Fruit fly (Drosophila melanogaster) whole organism, wandering third instar larva: ENCODE results near the gene CG10185.

Source experiments
- Abd-B ChIP-seq: fragments of >200 bp; optimal IDR thresholded peaks from 2 replicates; lab custom pipeline; 2017; ENCODE audit warnings: missing biosample characterization, missing genetic modification characterization
- CG32264 ChIP-seq: fragments of 200-800 bp; sonication (Bioruptor generic); optimal IDR thresholded peaks from 2 replicates; lab custom pipeline; 2016; ENCODE audit warnings: missing biosample characterization, missing genetic modification characterization
- CG9705 ChIP-seq: fragments of 200-800 bp; sonication (Bioruptor generic); optimal IDR thresholded peaks from 2 replicates; lab custom pipeline; 2018; ENCODE audit warnings: missing biosample characterization, mild to moderate bottlenecking, missing genetic modification characterization
- CrebA ChIP-seq: fragments of 200-800 bp; sonication (Bioruptor generic); optimal IDR thresholded peaks from 2 replicates; lab custom pipeline; 2016; ENCODE audit warnings: missing biosample characterization, mild to moderate bottlenecking, missing genetic modification characterization, borderline replicate concordance
- Dfd ChIP-seq: fragments of >200 bp; optimal IDR thresholded peaks from 2 replicates; lab custom pipeline; 2017; ENCODE audit warnings: missing biosample characterization, missing genetic modification characterization
- Dif ChIP-seq: fragments of 200-275, 200-300 bp; sonication (Bioruptor generic); optimal IDR thresholded peaks from 2 replicates; lab custom pipeline; 2018; ENCODE audit warnings: missing biosample characterization, missing genetic modification characterization; ENCODE audit not compliant: partially characterized antibody
- GATAd ChIP-seq: sonication (Bioruptor generic); optimal IDR thresholded peaks from 2 replicates; lab custom pipeline; 2016; ENCODE audit warnings: missing biosample characterization, missing genetic modification characterization
- HLH106 ChIP-seq: fragments of 200-800 bp; optimal IDR thresholded peaks from 3 replicates; lab custom pipeline; 2019; ENCODE audit warnings: missing biosample characterization, mild to moderate bottlenecking, missing genetic modification characterization, moderate library complexity
- Hnf4 ChIP-seq: fragments of 200-800 bp; sonication (Bioruptor generic); optimal IDR thresholded peaks from 2 replicates; lab custom pipeline; 2016; ENCODE audit warnings: missing biosample characterization, mild to moderate bottlenecking, missing genetic modification characterization
- Hr78 ChIP-seq: fragments of >200 bp; optimal IDR thresholded peaks from 2 replicates; lab custom pipeline; 2017; ENCODE audit warnings: missing biosample characterization, missing genetic modification characterization
- Hr83 ChIP-seq: fragments of 200-300 bp; sonication (Bioruptor generic); optimal IDR thresholded peaks from 2 replicates; lab custom pipeline; 2016; ENCODE audit warnings: missing biosample characterization, mild to moderate bottlenecking, missing genetic modification characterization, moderate library complexity; ENCODE audit not compliant: poor library complexity, severe bottlenecking
- Jra ChIP-seq: sonication (Bioruptor generic); optimal IDR thresholded peaks from 2 replicates; lab custom pipeline; 2016; ENCODE audit warnings: missing biosample characterization, missing genetic modification characterization
- Mio ChIP-seq: sonication (Bioruptor generic); optimal IDR thresholded peaks from 2 replicates; lab custom pipeline; 2016; ENCODE audit warnings: missing biosample characterization, missing genetic modification characterization
- Myc ChIP-seq: fragments of >200 bp; optimal IDR thresholded peaks from 2 replicates; lab custom pipeline; 2017
- N ChIP-seq: fragments of >200 bp; optimal IDR thresholded peaks from 2 replicates; lab custom pipeline; 2018; ENCODE audit warnings: missing biosample characterization, missing external identifiers, missing genetic modification characterization
- OdsH ChIP-seq: fragments of 200-800 bp; sonication (Bioruptor generic); optimal IDR thresholded peaks from 2 replicates; lab custom pipeline; 2016; ENCODE audit warnings: missing biosample characterization, mild to moderate bottlenecking, missing genetic modification characterization
- Rel ChIP-seq, 2 experiments: fragments of 200-800 bp; sonication (Bioruptor generic) in 1 of 2; optimal IDR thresholded peaks; 2 replicates in 1 of 2; 3 replicates in 1 of 2; lab custom pipeline; 2016 to 2019; ENCODE audit warnings: mild to moderate bottlenecking in 2 of 2, missing biosample characterization in 2 of 2, missing genetic modification characterization in 2 of 2, moderate library complexity in 1 of 2
- Sp1 ChIP-seq: fragments of 200-800 bp; sonication (Bioruptor generic); optimal IDR thresholded peaks from 3 replicates; lab custom pipeline; 2019; ENCODE audit warnings: missing biosample characterization, mild to moderate bottlenecking, missing genetic modification characterization, moderate library complexity
- Vsx2 ChIP-seq: fragments of 200-300, 225-300 bp; sonication (Bioruptor generic); optimal IDR thresholded peaks from 2 replicates; lab custom pipeline; 2018; ENCODE audit warnings: missing biosample characterization, missing genetic modification characterization; ENCODE audit not compliant: partially characterized antibody
- br ChIP-seq: fragments of 200-800 bp; sonication (Bioruptor generic); optimal IDR thresholded peaks from 2 replicates; lab custom pipeline; 2016; ENCODE audit warnings: missing biosample characterization, missing genetic modification characterization
- brk ChIP-seq: fragments of 200-800 bp; sonication (Bioruptor generic); optimal IDR thresholded peaks from 2 replicates; lab custom pipeline; 2016; ENCODE audit warnings: missing biosample characterization, mild to moderate bottlenecking, missing genetic modification characterization
- dl ChIP-seq, 2 experiments: fragments of 175-275, 200-275 bp in 1 of 2; fragments of 200-275 bp in 1 of 2; sonication (Bioruptor generic); optimal IDR thresholded peaks; lab custom pipeline; 2018; ENCODE audit warnings: mild to moderate bottlenecking in 2 of 2, missing biosample characterization in 2 of 2, missing genetic modification characterization in 2 of 2, moderate library complexity in 2 of 2; ENCODE audit not compliant: partially characterized antibody in 2 of 2, insufficient read depth in 1 of 2
- dmrt93B ChIP-seq: fragments of 200-800 bp; sonication (Bioruptor generic); optimal IDR thresholded peaks from 2 replicates; lab custom pipeline; 2018; ENCODE audit warnings: missing biosample characterization, mild to moderate bottlenecking, missing genetic modification characterization
- dsf ChIP-seq: sonication (Bioruptor generic); optimal IDR thresholded peaks from 2 replicates; lab custom pipeline; 2016; ENCODE audit warnings: missing biosample characterization, missing genetic modification characterization, borderline replicate concordance
- ey ChIP-seq: fragments of 200-800 bp; sonication (Bioruptor generic); optimal IDR thresholded peaks from 2 replicates; lab custom pipeline; 2016; ENCODE audit warnings: missing biosample characterization, missing genetic modification characterization
- foxo ChIP-seq, 2 experiments: fragments of 200-800 bp; sonication (Bioruptor generic); optimal IDR thresholded peaks; 2 replicates in 1 of 2; 3 replicates in 1 of 2; lab custom pipeline; 2016 to 2017; ENCODE audit warnings: missing biosample characterization in 2 of 2, missing genetic modification characterization in 2 of 2
- fru ChIP-seq: fragments of 200-800 bp; sonication (Bioruptor generic); optimal IDR thresholded peaks from 3 replicates; lab custom pipeline; 2016; ENCODE audit warnings: missing biosample characterization, mild to moderate bottlenecking, missing genetic modification characterization
- h ChIP-seq: fragments of 200-800 bp; sonication (Bioruptor generic); optimal IDR thresholded peaks from 3 replicates; lab custom pipeline; 2016; ENCODE audit warnings: missing biosample characterization, mild to moderate bottlenecking, missing genetic modification characterization
- jim ChIP-seq: fragments of 175-275, 200-325 bp; sonication (Bioruptor generic); optimal IDR thresholded peaks from 2 replicates; lab custom pipeline; 2016; ENCODE audit warnings: missing biosample characterization, mild to moderate bottlenecking, missing genetic modification characterization
- lola ChIP-seq: fragments of >200 bp; optimal IDR thresholded peaks from 2 replicates; lab custom pipeline; 2017; ENCODE audit warnings: missing biosample characterization, missing genetic modification characterization
- pan ChIP-seq: fragments of >200 bp; optimal IDR thresholded peaks from 2 replicates; lab custom pipeline; 2017
- psq ChIP-seq: fragments of 200-800 bp; sonication (Bioruptor generic); optimal IDR thresholded peaks from 3 replicates; lab custom pipeline; 2017; ENCODE audit warnings: missing biosample characterization, mild to moderate bottlenecking, missing genetic modification characterization, moderate library complexity
- rgr ChIP-seq: fragments of 200-800 bp; sonication (Bioruptor generic); optimal IDR thresholded peaks from 3 replicates; lab custom pipeline; 2016; ENCODE audit warnings: missing biosample characterization, mild to moderate bottlenecking, missing genetic modification characterization
- sage ChIP-seq: fragments of 200-800 bp; sonication (Bioruptor generic); optimal IDR thresholded peaks from 2 replicates; lab custom pipeline; 2016; ENCODE audit warnings: missing biosample characterization, mild to moderate bottlenecking, missing genetic modification characterization
- sv ChIP-seq: fragments of 200-800 bp; sonication (Bioruptor generic); optimal IDR thresholded peaks from 3 replicates; lab custom pipeline; 2016; ENCODE audit warnings: missing biosample characterization, missing genetic modification characterization
- tai ChIP-seq: sonication (Bioruptor generic); optimal IDR thresholded peaks from 2 replicates; lab custom pipeline; 2016; ENCODE audit warnings: missing biosample characterization, missing genetic modification characterization
- usp ChIP-seq: fragments of >200 bp; optimal IDR thresholded peaks from 2 replicates; lab custom pipeline; 2017; ENCODE audit warnings: missing biosample characterization, missing genetic modification characterization
- woc ChIP-seq: sonication (Bioruptor generic); optimal IDR thresholded peaks from 2 replicates; lab custom pipeline; 2016; ENCODE audit warnings: missing biosample characterization, mild to moderate bottlenecking, missing genetic modification characterization

CG10185 gene

DNA sequence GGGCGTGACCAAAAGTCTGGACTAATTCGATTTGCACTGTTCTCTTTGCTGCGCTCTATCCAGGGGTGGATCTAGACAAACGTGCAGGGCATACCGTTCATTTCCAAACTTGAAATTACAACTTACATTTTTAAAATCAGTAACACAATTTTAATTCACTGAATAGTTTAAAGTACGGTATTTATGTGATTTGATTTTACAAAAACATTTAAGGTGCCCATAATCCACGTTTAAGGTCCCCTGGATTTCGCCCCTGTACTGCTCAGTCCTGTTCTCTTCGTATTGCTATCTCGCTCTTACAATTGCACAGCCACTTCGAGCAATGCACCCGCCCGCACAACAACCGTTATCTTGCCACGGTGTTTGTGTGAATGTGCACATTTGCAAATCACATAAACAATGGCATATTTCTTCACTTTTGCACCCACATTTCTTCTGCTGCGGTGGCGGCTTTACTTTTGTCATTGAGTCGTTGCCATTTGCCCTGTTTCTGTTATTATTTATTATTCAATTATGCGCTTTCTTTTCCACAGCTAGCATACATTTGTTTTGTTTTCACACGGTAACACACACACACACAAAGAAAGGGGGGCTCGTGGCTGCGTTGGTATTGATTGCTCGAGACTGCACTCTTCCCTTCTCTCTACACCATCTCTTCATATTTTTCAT lies 30.4 kb upstream of the CG10185 start:
- TF ChIP-seq rgr (GFP tag; lab: Kevin White, UChicago) (peak; percentile 99), Jra (GFP tag; lab: Kevin White, UChicago) (peak; percentile 95), OdsH (GFP tag; lab: Kevin White, UChicago) (peak; percentile 99), Abd-B (no peak), foxo (GFP tag; optimal IDR thresholded peaks at IDR 0.05; lab: Kevin White, UChicago) (peak; percentile 88 to 99), dsf (GFP tag; lab: Kevin White, UChicago) (peak; percentile 89), Hr78 (GFP tag; lab: Kevin White, UChicago) (no peak), ey (GFP tag; lab: Kevin White, UChicago) (peak; percentile 99), Dif (GFP tag; lab: Kevin White, UChicago) (no peak), psq (peak; percentile 96), N (no peak), Rel (GFP tag; optimal IDR thresholded peaks at IDR 0.05; lab: Kevin White, UChicago) (peak; percentile 82), Rel (tag; optimal IDR thresholded peaks at IDR 0.05; lab: Kevin White, UChicago) (peak; percentile 87), Dfd (GFP tag; lab: Kevin White, UChicago) (no peak), fru (peak; percentile 99), br (peak; percentile 99), CG32264 (GFP tag; lab: Kevin White, UChicago) (peak; percentile 96), Sp1 (GFP tag; lab: Kevin White, UChicago) (peak; percentile 97), woc (peak; percentile 97), tai (GFP tag; lab: Kevin White, UChicago) (no peak), CG9705 (GFP tag; lab: Kevin White, UChicago) (peak; percentile 95), Hnf4 (GFP tag; lab: Kevin White, UChicago) (peak; percentile 98), jim (peak; percentile 69), h (GFP tag; lab: Kevin White, UChicago) (peak; percentile 99), Myc (lab: Kevin White, UChicago) (no peak), CrebA (GFP tag; lab: Kevin White, UChicago) (peak; percentile 72), Vsx2 (GFP tag; lab: Kevin White, UChicago) (no peak), Mio (peak; percentile 86), brk (GFP tag; lab: Kevin White, UChicago) (no peak), GATAd (GFP tag; lab: Kevin White, UChicago) (peak; percentile 93), dl (GFP tag; optimal IDR thresholded peaks at IDR 0.05; lab: Kevin White, UChicago; ENCODE audit: insufficient read depth in 1 of 2, partially characterized antibody in 2 of 2) (no peak), sv (GFP tag; lab: Kevin White, UChicago) (peak; percentile 9), usp (GFP tag; lab: Kevin White, UChicago) (no peak), lola (no peak), pan (lab: Kevin White, UChicago) (no peak), HLH106 (tag; lab: Kevin White, UChicago) (peak; percentile 99), dmrt93B (GFP tag; lab: Kevin White, UChicago) (peak; percentile 98), Hr83 (GFP tag; lab: Kevin White, UChicago) (peak; percentile 79), sage (GFP tag; lab: Kevin White, UChicago) (peak; percentile 96)

DNA sequence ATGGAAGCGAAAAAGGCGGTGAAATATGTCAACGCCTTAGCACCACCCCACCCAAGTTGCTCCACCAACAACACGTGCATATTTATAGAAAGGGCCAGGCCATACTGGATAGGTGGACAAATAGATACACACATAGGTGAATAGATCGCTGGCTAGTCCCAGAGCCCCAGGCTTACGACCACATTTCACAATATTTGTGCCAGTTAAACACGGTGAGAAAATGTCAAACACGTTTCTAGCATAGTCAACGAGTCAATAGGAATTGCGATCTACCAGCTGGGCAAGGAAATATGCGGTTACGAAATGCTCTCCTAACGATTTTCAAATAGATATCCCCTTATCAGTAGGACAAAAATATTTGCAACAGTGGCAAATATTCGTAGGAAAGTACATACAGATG lies 27.5 kb upstream of the CG10185 start:
- no peak for TF ChIP-seq usp (GFP tag; lab: Kevin White, UChicago)
